Fruit fly (Drosophila melanogaster): ENCODE results near the gene FoxP.
A peak's percentile ranks its signal among the peaks of the same experiment; 100 is the strongest.

Gene FoxP

DNA sequence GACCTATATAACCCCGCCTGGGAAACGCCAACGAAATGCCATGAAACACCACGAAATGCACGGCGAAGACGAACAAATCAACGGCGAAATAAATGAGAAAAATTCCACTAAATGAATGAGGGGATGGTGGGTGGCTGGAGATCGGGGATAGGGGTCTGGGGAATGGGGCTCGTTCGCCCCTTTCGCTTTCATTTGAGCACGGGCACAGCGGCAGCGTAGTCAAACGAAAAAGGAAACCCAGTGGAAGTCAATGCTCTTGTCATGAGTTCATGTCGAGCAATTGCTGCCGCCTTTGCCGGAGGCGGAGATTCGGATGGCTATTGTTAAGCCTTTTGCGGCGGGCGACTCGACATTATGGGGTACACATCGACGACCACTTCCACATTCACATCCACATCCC, 27.4 kb downstream of the FoxP start:
- TF ChIP-seq Xrp1 (GFP tag; IDR thresholded peaks at IDR 0.05) (no peak), Lhr (GFP tag; optimal IDR thresholded peaks at IDR 0.05) (no peak), Taf1 (GFP tag; IDR thresholded peaks at IDR 0.05) (no peak), Blimp-1 (GFP tag; optimal IDR thresholded peaks at IDR 0.05) (peak; percentile 75), CG12769 (tag; optimal IDR thresholded peaks at IDR 0.05) (peak; percentile 9)

- peak; percentile 78 for TF ChIP-seq CG1647 (GFP tag; optimal IDR thresholded peaks at IDR 0.05)
- TF ChIP-seq sug (tag; optimal IDR thresholded peaks at IDR 0.05) = peak; percentile 60
- peak; percentile 70 for TF ChIP-seq ab (GFP tag; optimal IDR thresholded peaks at IDR 0.05)
- peak; percentile 91 for TF ChIP-seq grau (tag; optimal IDR thresholded peaks at IDR 0.05)
- TF ChIP-seq CG17829 (tag; optimal IDR thresholded peaks at IDR 0.05) = peak; percentile 86
- TF ChIP-seq CG32767 (GFP tag; IDR thresholded peaks at IDR 0.05) = no peak
- TF ChIP-seq CG10267 (tag; optimal IDR thresholded peaks at IDR 0.05) = peak; percentile 79
- peak; percentile 61 for TF ChIP-seq CG9609 (GFP tag; optimal IDR thresholded peaks at IDR 0.05)
- TF ChIP-seq CG10959 (GFP tag; IDR thresholded peaks at IDR 0.05) = no peak
- peak; percentile 63 for TF ChIP-seq slou (GFP tag; optimal IDR thresholded peaks at IDR 0.05)
- peak; percentile 34 for TF ChIP-seq Hey (tag; optimal IDR thresholded peaks at IDR 0.05)
- peak; percentile 57 for TF ChIP-seq Lhr (GFP tag; optimal IDR thresholded peaks at IDR 0.05)
- TF ChIP-seq CG31365 (tag; optimal IDR thresholded peaks at IDR 0.05) = peak; percentile 83
- no peak for TF ChIP-seq rib (GFP tag; IDR thresholded peaks at IDR 0.05)
- TF ChIP-seq pan (optimal IDR thresholded peaks at IDR 0.05) = no peak
- TF ChIP-seq pan (GFP tag; optimal IDR thresholded peaks at IDR 0.05 in 1 of 2, IDR thresholded peaks at IDR 0.05 in 1 of 2) = no peak
- peak; percentile 82 for TF ChIP-seq CG33213 (GFP tag; optimal IDR thresholded peaks at IDR 0.05)
- peak; percentile 69 for TF ChIP-seq CG5180 (GFP tag; optimal IDR thresholded peaks at IDR 0.05)
- peak; percentile 85 for TF ChIP-seq CG6765 (GFP tag; optimal IDR thresholded peaks at IDR 0.05)
- TF ChIP-seq lov (optimal IDR thresholded peaks at IDR 0.05) = no peak
- TF ChIP-seq lov (GFP tag; IDR thresholded peaks at IDR 0.05) = no peak
- no peak for TF ChIP-seq crol (GFP tag; IDR thresholded peaks at IDR 0.05)
- peak; percentile 54 for TF ChIP-seq CTCF (GFP tag; optimal IDR thresholded peaks at IDR 0.05)
- TF ChIP-seq CG13894 (tag; optimal IDR thresholded peaks at IDR 0.05) = peak; percentile 70
- TF ChIP-seq CG11093 (GFP tag; IDR thresholded peaks at IDR 0.05) = peak; percentile 82; the same call in 2 of the 3 replicates
- no peak for TF ChIP-seq HLH4C (GFP tag; IDR thresholded peaks at IDR 0.05; ENCODE audit: partially characterized antibody)
- TF ChIP-seq az2 (GFP tag; optimal IDR thresholded peaks at IDR 0.05) = peak; percentile 89
- peak; percentile 82 for TF ChIP-seq schlank (tag; optimal IDR thresholded peaks at IDR 0.05)
- TF ChIP-seq CG43689 (GFP tag; IDR thresholded peaks at IDR 0.05) = no peak
- TF ChIP-seq CG6813 (GFP tag; optimal IDR thresholded peaks at IDR 0.05) = peak; percentile 90
- no peak for TF ChIP-seq CG10321 (GFP tag; IDR thresholded peaks at IDR 0.05)
- TF ChIP-seq CG4617 (GFP tag; optimal IDR thresholded peaks at IDR 0.05; ENCODE audit: borderline replicate concordance) = peak; percentile 51
- peak; percentile 90 for TF ChIP-seq CG3281 (GFP tag; optimal IDR thresholded peaks at IDR 0.05)
- peak; percentile 76 for TF ChIP-seq jumu (GFP tag; optimal IDR thresholded peaks at IDR 0.05)
- peak; percentile 74 for TF ChIP-seq psq (GFP tag; optimal IDR thresholded peaks at IDR 0.05)
- TF ChIP-seq Eip74EF (GFP tag; optimal IDR thresholded peaks at IDR 0.05) = peak in 1 of 2 experiments; percentile 94
- peak; percentile 88 for TF ChIP-seq CG4854 (GFP tag; optimal IDR thresholded peaks at IDR 0.05)
- peak in 1 of 3 experiments; percentile 49 for TF ChIP-seq Stat92E (GFP tag; optimal IDR thresholded peaks at IDR 0.05)
- peak; percentile 79 for TF ChIP-seq D19A (tag; optimal IDR thresholded peaks at IDR 0.05)
- no peak for TF ChIP-seq pfk (GFP tag; optimal IDR thresholded peaks at IDR 0.05)
- TF ChIP-seq CG12236 (GFP tag; optimal IDR thresholded peaks at IDR 0.05) = peak; percentile 74
- TF ChIP-seq p53 (GFP tag; optimal IDR thresholded peaks at IDR 0.05) = peak; percentile 42
- peak; percentile 65 for TF ChIP-seq tup (GFP tag; optimal IDR thresholded peaks at IDR 0.05)
- peak; percentile 52 for TF ChIP-seq Sry-δ (GFP tag; optimal IDR thresholded peaks at IDR 0.05)
- peak; percentile 84 for TF ChIP-seq CG10654 (GFP tag; optimal IDR thresholded peaks at IDR 0.05)
- TF ChIP-seq CkIIα-i1 (GFP tag; IDR thresholded peaks at IDR 0.05) = no peak
These were observed 28.1 kb downstream of the FoxP start for dm6 chr3R:9702567-9702966.
